Fruit fly (Drosophila melanogaster): ENCODE measurements around the gene tomboy20.

Gene tomboy20

dm6 chr3R:10760966-10761855 is 25.5 kb upstream of the tomboy20 start, which contains the start of the genes MED7 and Cap-H2 (continued):
- TF ChIP-seq btn (GFP tag; optimal IDR thresholded peaks at IDR 0.05) (peak; percentile 11), grn (GFP tag; optimal IDR thresholded peaks at IDR 0.05) (peak; percentile 20), sc (optimal IDR thresholded peaks at IDR 0.05) (no peak), sc (GFP tag; optimal IDR thresholded peaks at IDR 0.05) (peak; percentile 3), lmd (GFP tag; IDR thresholded peaks at IDR 0.05) (peak; percentile 87), CG9727 (GFP tag; optimal IDR thresholded peaks at IDR 0.05) (peak; percentile 85), Sry-δ (GFP tag; optimal IDR thresholded peaks at IDR 0.05) (peak; percentile 97), CG12219 (GFP tag; optimal IDR thresholded peaks at IDR 0.05) (peak; percentile 23), CG18599 (GFP tag; optimal IDR thresholded peaks at IDR 0.05) (no peak), dimm (GFP tag; IDR thresholded peaks at IDR 0.05) (peak; percentile 41; the same call in 1 of the 2 replicates), slp2 (GFP tag; optimal IDR thresholded peaks at IDR 0.05) (peak; percentile 56), CG17912 (GFP tag; optimal IDR thresholded peaks at IDR 0.05) (no peak), hth (optimal IDR thresholded peaks at IDR 0.05) (no peak), Scr (GFP tag; IDR thresholded peaks at IDR 0.05; ENCODE audit: partially characterized antibody) (peak; percentile 99), chm (GFP tag; IDR thresholded peaks at IDR 0.05) (peak; percentile 60; the same call in 1 of the 2 replicates), slou (GFP tag; optimal IDR thresholded peaks at IDR 0.05) (peak; percentile 65), MBD-R2 (GFP tag; IDR thresholded peaks at IDR 0.05) (peak; percentile 91), CG4424 (GFP tag; optimal IDR thresholded peaks at IDR 0.05) (peak; percentile 91), dmrt11E (tag; optimal IDR thresholded peaks at IDR 0.05) (peak; percentile 80), CG10147 (GFP tag; optimal IDR thresholded peaks at IDR 0.05) (peak; percentile 52), Dek (tag; optimal IDR thresholded peaks at IDR 0.05) (peak; percentile 69), CG8478 (optimal IDR thresholded peaks at IDR 0.05) (peak; percentile 11), CG10543 (GFP tag; optimal IDR thresholded peaks at IDR 0.05) (peak; percentile 27), D (optimal IDR thresholded peaks at IDR 0.05) (peak; percentile 25), D (GFP tag; optimal IDR thresholded peaks at IDR 0.05) (peak; percentile 60), C15 (GFP tag; IDR thresholded peaks at IDR 0.05) (0 out of 3 replicates have a peak, but pooled peaks have one; percentile 53), CG12744 (GFP tag; optimal IDR thresholded peaks at IDR 0.05) (peak; percentile 72), CG2199 (GFP tag; IDR thresholded peaks at IDR 0.05) (0 out of 3 replicates have a peak, but pooled peaks have one; percentile 17), repo (GFP tag; optimal IDR thresholded peaks at IDR 0.05) (peak; percentile 55), CG9932 (GFP tag; IDR thresholded peaks at IDR 0.05) (peak; percentile 95), CG11695 (GFP tag; IDR thresholded peaks at IDR 0.05) (peak; percentile 66; the same call in 2 of the 3 replicates), gt (GFP tag; IDR thresholded peaks at IDR 0.05) (peak; percentile 62), Kr (GFP tag; optimal IDR thresholded peaks at IDR 0.05) (no peak), CG31365 (tag; optimal IDR thresholded peaks at IDR 0.05) (no peak), CG14441 (GFP tag; IDR thresholded peaks at IDR 0.05) (peak; percentile 84), ham (GFP tag; IDR thresholded peaks at IDR 0.05) (peak; percentile 51; the same call in 1 of the 2 replicates), Hmx (GFP tag; optimal IDR thresholded peaks at IDR 0.05) (no peak), Hr78 (GFP tag; optimal IDR thresholded peaks at IDR 0.05) (no peak), kni (GFP tag; optimal IDR thresholded peaks at IDR 0.05) (no peak), z (GFP tag; IDR thresholded peaks at IDR 0.05) (no peak), CG2120 (GFP tag; optimal IDR thresholded peaks at IDR 0.05) (peak; percentile 91), NC2α (GFP tag; optimal IDR thresholded peaks at IDR 0.05) (peak; percentile 8), HmgZ (tag; optimal IDR thresholded peaks at IDR 0.05) (peak; percentile 74), CG9797 (GFP tag; optimal IDR thresholded peaks at IDR 0.05) (peak; percentile 35), ara (GFP tag; IDR thresholded peaks at IDR 0.05) (peak; percentile 73), B-H1 (GFP tag; IDR thresholded peaks at IDR 0.05) (peak; percentile 63), ap (GFP tag; IDR thresholded peaks at IDR 0.05) (peak; percentile 58; the same call in 1 of the 2 replicates), eve (GFP tag; optimal IDR thresholded peaks at IDR 0.05) (no peak), CG10321 (GFP tag; IDR thresholded peaks at IDR 0.05) (no peak), Fer1 (GFP tag; optimal IDR thresholded peaks at IDR 0.05) (peak; percentile 70)

All from whole organism, embryonic.